Worm (Caenorhabditis elegans) whole organism, mixed stage, embryonic: Measurements from ENCODE around the gene cpg-19.

Source experiments
- M03D4.4 ChIP-seq: sonication (generic microtip); optimal IDR thresholded peaks from 2 replicates; lab custom pipeline; 2017; ENCODE audit warnings: mild to moderate bottlenecking, missing genetic modification characterization, missing compliant biosample characterization
- bed-3 ChIP-seq: fragments of 200-800 bp; sonication (Bioruptor generic); optimal IDR thresholded peaks from 3 replicates; lab custom pipeline; 2018; ENCODE audit warnings: mild to moderate bottlenecking, missing genetic modification characterization, moderate library complexity, missing compliant biosample characterization
- blmp-1 ChIP-seq: fragments of 150-350 bp; optimal IDR thresholded peaks from 2 replicates; lab custom pipeline; 2014; ENCODE audit warnings: missing biosample characterization, missing genetic modification characterization
- ceh-39 ChIP-seq: fragments of 150-350 bp; optimal IDR thresholded peaks from 2 replicates; lab custom pipeline; 2014; ENCODE audit warnings: missing biosample characterization, missing genetic modification characterization
- ceh-43 ChIP-seq: fragments of 200-800 bp; sonication (Bioruptor generic); optimal IDR thresholded peaks from 2 replicates; lab custom pipeline; 2018; ENCODE audit warnings: mild to moderate bottlenecking, missing genetic modification characterization, moderate library complexity, missing compliant biosample characterization
- ces-1 ChIP-seq: fragments of 150-350 bp; optimal IDR thresholded peaks from 2 replicates; lab custom pipeline; 2014; ENCODE audit warnings: missing biosample characterization, missing genetic modification reagents, missing genetic modification characterization
- cnd-1 ChIP-seq: fragments of 200-800 bp; sonication (Bioruptor generic); optimal IDR thresholded peaks from 2 replicates; lab custom pipeline; 2018; ENCODE audit warnings: mild to moderate bottlenecking, missing genetic modification characterization, missing compliant biosample characterization
- drap-1 ChIP-seq: fragments of 200-800 bp; sonication (Bioruptor generic); optimal IDR thresholded peaks from 3 replicates; lab custom pipeline; 2018; ENCODE audit warnings: mild to moderate bottlenecking, missing genetic modification characterization, missing compliant biosample characterization
- elt-1 ChIP-seq: sonication (generic microtip); optimal IDR thresholded peaks from 2 replicates; lab custom pipeline; 2017; ENCODE audit warnings: missing genetic modification characterization, mild to moderate bottlenecking, missing compliant biosample characterization, antibody characterized with exemption, moderate library complexity, borderline replicate concordance; ENCODE audit not compliant: insufficient read depth
- elt-3 ChIP-seq: fragments of 150-350 bp; optimal IDR thresholded peaks from 2 replicates; lab custom pipeline; 2014; ENCODE audit warnings: missing biosample characterization, missing genetic modification characterization
- flh-1 ChIP-seq: fragments of 200-800 bp; sonication (Bioruptor generic); optimal IDR thresholded peaks from 2 replicates; lab custom pipeline; 2018; ENCODE audit warnings: mild to moderate bottlenecking, missing genetic modification characterization, moderate library complexity, missing compliant biosample characterization
- ham-2 ChIP-seq: fragments of 200-800 bp; sonication (Bioruptor generic); optimal IDR thresholded peaks from 2 replicates; lab custom pipeline; 2018; ENCODE audit warnings: mild to moderate bottlenecking, missing genetic modification characterization, missing compliant biosample characterization
- hlh-1 ChIP-seq: fragments of 150-350 bp; optimal IDR thresholded peaks from 2 replicates; lab custom pipeline; 2014; ENCODE audit warnings: missing biosample characterization, missing genetic modification reagents, missing genetic modification characterization
- lin-13 ChIP-seq: fragments of 150-350 bp; optimal IDR thresholded peaks from 2 replicates; lab custom pipeline; 2014; ENCODE audit warnings: missing biosample characterization, missing genetic modification characterization
- lsy-2 ChIP-seq: fragments of 150-350 bp; optimal IDR thresholded peaks from 2 replicates; lab custom pipeline; 2014; ENCODE audit warnings: missing biosample characterization, missing genetic modification characterization
- mab-5 ChIP-seq: fragments of 150-350 bp; optimal IDR thresholded peaks from 2 replicates; lab custom pipeline; 2014; ENCODE audit warnings: missing biosample characterization, missing genetic modification characterization
- mep-1 ChIP-seq: fragments of 150-350 bp; optimal IDR thresholded peaks from 2 replicates; lab custom pipeline; 2017; ENCODE audit warnings: missing biosample characterization, missing genetic modification reagents, missing genetic modification characterization, inconsistent platforms
- mls-2 ChIP-seq: sonication (generic microtip); optimal IDR thresholded peaks from 2 replicates; lab custom pipeline; 2016; ENCODE audit warnings: mild to moderate bottlenecking, missing genetic modification characterization, moderate library complexity, missing compliant biosample characterization
- nhr-12 ChIP-seq: fragments of 150-350 bp; optimal IDR thresholded peaks from 2 replicates; lab custom pipeline; 2014; ENCODE audit warnings: missing biosample characterization, missing genetic modification characterization
- nhr-2 ChIP-seq: fragments of 150-350 bp; optimal IDR thresholded peaks from 2 replicates; lab custom pipeline; 2014; ENCODE audit warnings: missing biosample characterization, missing genetic modification characterization
- nhr-237 ChIP-seq: fragments of 150-350 bp; optimal IDR thresholded peaks from 2 replicates; lab custom pipeline; 2014; ENCODE audit warnings: missing biosample characterization, missing genetic modification characterization
- nhr-28 ChIP-seq: fragments of 150-350 bp; optimal IDR thresholded peaks from 2 replicates; lab custom pipeline; 2014; ENCODE audit warnings: missing biosample characterization, missing genetic modification characterization
- nhr-76 ChIP-seq: sonication (generic microtip); optimal IDR thresholded peaks from 2 replicates; lab custom pipeline; 2017; ENCODE audit warnings: missing biosample characterization, missing genetic modification characterization
- sem-2 ChIP-seq: fragments of 200-800 bp; sonication (Bioruptor generic); optimal IDR thresholded peaks from 2 replicates; lab custom pipeline; 2018; ENCODE audit warnings: mild to moderate bottlenecking, missing genetic modification characterization, missing compliant biosample characterization
- snpc-4 ChIP-seq: fragments of 150-350 bp; optimal IDR thresholded peaks from 2 replicates; lab custom pipeline; 2014; ENCODE audit warnings: missing biosample characterization, missing genetic modification characterization
- sptf-1 ChIP-seq: sonication (generic microtip); optimal IDR thresholded peaks from 2 replicates; lab custom pipeline; 2017; ENCODE audit warnings: mild to moderate bottlenecking, missing genetic modification characterization, moderate library complexity, missing compliant biosample characterization
- tbx-8 ChIP-seq: fragments of 200-800 bp; sonication (Bioruptor generic); optimal IDR thresholded peaks from 2 replicates; lab custom pipeline; 2018; ENCODE audit warnings: mild to moderate bottlenecking, missing genetic modification characterization, moderate library complexity, missing compliant biosample characterization
- unc-120 ChIP-seq: sonication (generic microtip); optimal IDR thresholded peaks from 2 replicates; lab custom pipeline; 2017; ENCODE audit warnings: missing genetic modification characterization, missing compliant biosample characterization; ENCODE audit not compliant: poor library complexity, severe bottlenecking
- unc-39 ChIP-seq: fragments of 150-350 bp; optimal IDR thresholded peaks from 2 replicates; lab custom pipeline; 2014; ENCODE audit warnings: missing biosample characterization, missing genetic modification characterization
- zip-8 ChIP-seq: fragments of 150-350 bp; optimal IDR thresholded peaks from 2 replicates; lab custom pipeline; 2014; ENCODE audit warnings: missing biosample characterization, missing genetic modification characterization
- ztf-11 ChIP-seq: fragments of 150-350 bp; optimal IDR thresholded peaks from 2 replicates; lab custom pipeline; 2014; ENCODE audit warnings: missing biosample characterization, missing genetic modification characterization

The cpg-19 gene

ce11 chrX:16658309-16658708, 36.7 kb downstream of the cpg-19 start:
- no peak for TF ChIP-seq mls-2 (tag; lab: Kevin White, UChicago)
- TF ChIP-seq lin-13 (tag; lab: Kevin White, UChicago): no peak
- no peak for TF ChIP-seq M03D4.4 (tag; lab: Kevin White, UChicago)
- TF ChIP-seq ham-2 (GFP tag; lab: Kevin White, UChicago): no peak
- TF ChIP-seq ztf-11 (tag; lab: Kevin White, UChicago): no peak
- TF ChIP-seq tbx-8 (GFP tag; lab: Kevin White, UChicago): no peak
- no peak for TF ChIP-seq nhr-76
- no peak for TF ChIP-seq nhr-2 (tag; lab: Kevin White, UChicago)
- TF ChIP-seq lsy-2 (tag; lab: Kevin White, UChicago): no peak
- TF ChIP-seq, all 35 proteins: peak for 0

ce11 chrX:16660268-16660667, 38.7 kb downstream of the cpg-19 start:
- TF ChIP-seq unc-39: no peak
- peak; percentile 60 for TF ChIP-seq ces-1 (GFP tag; lab: Kevin White, UChicago)

ce11 chrX:16662723-16663122, 41.1 kb downstream of the cpg-19 start, which contains the start of gene F43B10.1:
TSS of gene F43B10.1 (minus strand) at chrX:16662823.
- no peak for TF ChIP-seq elt-1
- TF ChIP-seq ceh-39 (tag; lab: Kevin White, UChicago): no peak
- no peak for TF ChIP-seq mab-5 (tag; lab: Kevin White, UChicago)
- TF ChIP-seq blmp-1: no peak
- TF ChIP-seq unc-39: no peak
- TF ChIP-seq snpc-4 (tag; lab: Kevin White, UChicago): no peak
- TF ChIP-seq zip-8 (tag; lab: Kevin White, UChicago): no peak
- TF ChIP-seq nhr-76: no peak
- TF ChIP-seq sem-2 (GFP tag; lab: Kevin White, UChicago): no peak
- no peak for TF ChIP-seq ceh-43 (GFP tag; lab: Kevin White, UChicago)
- no peak for TF ChIP-seq unc-120 (tag; lab: Kevin White, UChicago)
- no peak for TF ChIP-seq sptf-1 (tag; lab: Kevin White, UChicago)
- no peak for TF ChIP-seq hlh-1 (tag; lab: Kevin White, UChicago)
- TF ChIP-seq cnd-1 (tag; lab: Kevin White, UChicago): no peak
- TF ChIP-seq M03D4.4 (tag; lab: Kevin White, UChicago): no peak
- no peak for TF ChIP-seq nhr-2 (tag; lab: Kevin White, UChicago)
- no peak for TF ChIP-seq ham-2 (GFP tag; lab: Kevin White, UChicago)
- TF ChIP-seq ces-1 (GFP tag; lab: Kevin White, UChicago): no peak
- no peak for TF ChIP-seq elt-3
- TF ChIP-seq nhr-237 (tag; lab: Kevin White, UChicago): no peak

- TF ChIP-seq nhr-76 (no peak), unc-120 (tag; lab: Kevin White, UChicago) (no peak), nhr-28 (no peak), nhr-12 (tag; lab: Kevin White, UChicago) (no peak), ceh-43 (GFP tag; lab: Kevin White, UChicago) (no peak)
These were observed 45.9 kb downstream of the cpg-19 start for ce11 chrX:16667515-16667914.

- TF ChIP-seq drap-1 (GFP tag; lab: Kevin White, UChicago): no peak
- TF ChIP-seq unc-120 (tag; lab: Kevin White, UChicago): no peak
- TF ChIP-seq elt-3: no peak
- TF ChIP-seq lsy-2 (tag; lab: Kevin White, UChicago): no peak
- no peak for TF ChIP-seq mep-1
- no peak for TF ChIP-seq bed-3 (GFP tag; lab: Kevin White, UChicago)
- TF ChIP-seq lin-13 (tag; lab: Kevin White, UChicago): no peak
- TF ChIP-seq hlh-1 (tag; lab: Kevin White, UChicago): no peak
- no peak for TF ChIP-seq ces-1 (GFP tag; lab: Kevin White, UChicago)
- no peak for TF ChIP-seq cnd-1 (tag; lab: Kevin White, UChicago)
- TF ChIP-seq nhr-28: no peak
- no peak for TF ChIP-seq snpc-4 (tag; lab: Kevin White, UChicago)
- TF ChIP-seq ceh-39 (tag; lab: Kevin White, UChicago): no peak
- no peak for TF ChIP-seq sptf-1 (tag; lab: Kevin White, UChicago)
- TF ChIP-seq mls-2 (tag; lab: Kevin White, UChicago): no peak
- TF ChIP-seq flh-1 (GFP tag; lab: Kevin White, UChicago): no peak
- TF ChIP-seq mab-5 (tag; lab: Kevin White, UChicago): no peak
- TF ChIP-seq sem-2 (GFP tag; lab: Kevin White, UChicago): no peak
These were observed 47.5 kb downstream of the cpg-19 start for ce11 chrX:16669106-16669505.
